Worm (Caenorhabditis elegans) whole organism, early embryonic: Measurements from ENCODE around the gene erfa-3.

ENCODE experiments used
- B0310.2 ChIP-seq: sonication (generic microtip); optimal IDR thresholded peaks from 2 replicates; lab custom pipeline; 2016; ENCODE audit warnings: mild to moderate bottlenecking, missing genetic modification characterization, missing compliant biosample characterization
- ama-1 ChIP-seq: fragments of 150-350 bp; optimal IDR thresholded peaks from 2 replicates; lab custom pipeline; 2014
- ets-7 ChIP-seq: sonication (generic microtip); optimal IDR thresholded peaks from 2 replicates; lab custom pipeline; 2016; ENCODE audit warnings: missing genotype, missing genetic modification characterization, missing compliant biosample characterization
- flt-1 ChIP-seq: fragments of 200-800 bp; sonication (Bioruptor generic); IDR thresholded peaks from 2 replicates; pipeline ENCODE4 v1.3.6; 2022; ENCODE audit warnings: missing genetic modification characterization, missing compliant biosample characterization
- pes-1 ChIP-seq: fragments of 200-800 bp; sonication (Bioruptor generic); IDR thresholded peaks from 2 replicates; pipeline ENCODE4 v1.3.6; 2022; ENCODE audit warnings: missing genetic modification reagents, missing genetic modification characterization, missing compliant biosample characterization
- tbx-11 ChIP-seq: fragments of 200-800 bp; sonication (Bioruptor generic); IDR thresholded peaks from 2 replicates; pipeline ENCODE4 v1.3.6; 2022; ENCODE audit warnings: missing genetic modification characterization, missing compliant biosample characterization
- tra-4 ChIP-seq: sonication (generic microtip); optimal IDR thresholded peaks from 2 replicates; lab custom pipeline; 2017; ENCODE audit warnings: missing genetic modification characterization, missing compliant biosample characterization

DNA sequence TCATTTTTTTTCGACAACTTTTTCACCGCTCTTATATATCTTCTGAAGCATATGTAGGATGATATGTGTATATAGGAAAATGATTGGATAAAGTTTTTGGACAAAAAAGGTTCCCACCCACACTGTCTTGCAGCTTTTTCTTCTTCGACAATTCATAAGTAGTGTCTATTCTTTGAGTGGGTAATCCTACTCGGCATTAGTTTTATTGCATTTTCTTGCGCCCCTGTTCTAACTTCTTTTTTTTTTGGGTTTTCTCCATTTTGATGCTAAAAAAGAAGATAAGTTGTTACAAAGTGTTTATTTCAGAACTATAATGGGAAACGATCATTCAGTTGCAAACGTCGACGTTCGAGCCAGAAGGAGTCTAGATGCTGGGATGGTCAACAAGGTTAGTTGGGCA is 21.4 kb upstream of the erfa-3 start, which contains the start of gene glb-3:
- TF ChIP-seq flt-1 (GFP tag; lab: Robert Waterston, UW) (no peak), ets-7 (no peak), tra-4 (no peak), B0310.2 (no peak), tbx-11 (no peak), pes-1 (GFP tag; lab: Robert Waterston, UW) (no peak), ama-1 (lab: Kevin White, UChicago) (no peak)
